Fruit fly (Drosophila melanogaster) whole organism, embryonic: ENCODE results near the gene Vps13D.

Experiments
- Atf3 ChIP-seq: fragments of 200-800 bp; sonication (Bioruptor generic); optimal IDR thresholded peaks from 3 replicates; lab custom pipeline; 2016; ENCODE audit warnings: missing biosample characterization, missing genetic modification characterization
- CG10543 ChIP-seq: fragments of 200-800 bp; sonication (Bioruptor generic); optimal IDR thresholded peaks from 3 replicates; lab custom pipeline; 2017; ENCODE audit warnings: missing biosample characterization, mild to moderate bottlenecking, missing genetic modification characterization, moderate library complexity
- CG10565 ChIP-seq: fragments of 200-800 bp; sonication (Bioruptor generic); optimal IDR thresholded peaks from 3 replicates; lab custom pipeline; 2016; ENCODE audit warnings: missing biosample characterization, mild to moderate bottlenecking, missing genetic modification characterization
- CG11398 ChIP-seq: fragments of 200-800 bp; sonication (Bioruptor generic); optimal IDR thresholded peaks from 2 replicates; lab custom pipeline; 2016; ENCODE audit warnings: missing biosample characterization, missing genetic modification characterization
- CG12071 ChIP-seq: fragments of 200-800 bp; sonication (Bioruptor generic); optimal IDR thresholded peaks from 3 replicates; lab custom pipeline; 2018; ENCODE audit warnings: missing biosample characterization, mild to moderate bottlenecking, missing genetic modification characterization
- CG12299 ChIP-seq: fragments of 200-800 bp; sonication (Bioruptor generic); optimal IDR thresholded peaks from 2 replicates; lab custom pipeline; 2018; ENCODE audit warnings: missing biosample characterization, mild to moderate bottlenecking, missing genetic modification characterization
- CG13287 ChIP-seq: fragments of 200-800 bp; sonication (Bioruptor generic); IDR thresholded peaks from 2 replicates; pipeline ENCODE4 v1.3.6; 2022; ENCODE audit warnings: missing biosample characterization, missing genetic modification characterization; ENCODE audit not compliant: partially characterized antibody
- CG14014 ChIP-seq: fragments of 200-800 bp; sonication (Bioruptor generic); IDR thresholded peaks from 2 replicates; pipeline ENCODE4 v1.3.6; 2022; ENCODE audit warnings: missing biosample characterization, missing genetic modification characterization
- CG1529 ChIP-seq: fragments of 200-800 bp; sonication (Bioruptor generic); optimal IDR thresholded peaks from 3 replicates; lab custom pipeline; 2018; ENCODE audit warnings: missing biosample characterization, missing genetic modification characterization
- CG15479 ChIP-seq: fragments of 200-800 bp; sonication (Bioruptor generic); optimal IDR thresholded peaks from 3 replicates; lab custom pipeline; 2019; ENCODE audit warnings: missing biosample characterization, mild to moderate bottlenecking, missing genetic modification characterization, moderate library complexity
- CG17328 ChIP-seq: fragments of 200-800 bp; sonication (Bioruptor generic); IDR thresholded peaks from 2 replicates; pipeline ENCODE4 v1.3.6; 2022; ENCODE audit warnings: missing biosample characterization, missing genetic modification characterization
- CG17361 ChIP-seq: fragments of 200-800 bp; sonication (Bioruptor generic); IDR thresholded peaks from 3 replicates; pipeline ENCODE4 v1.3.6; 2022; ENCODE audit warnings: missing biosample characterization, missing genetic modification characterization
- CG31365 ChIP-seq: fragments of 200-800 bp; sonication (Bioruptor generic); optimal IDR thresholded peaks from 2 replicates; lab custom pipeline; 2018; ENCODE audit warnings: missing biosample characterization, mild to moderate bottlenecking, missing genetic modification characterization
- CG3163 ChIP-seq: fragments of 200-800 bp; sonication (Bioruptor generic); optimal IDR thresholded peaks from 3 replicates; lab custom pipeline; 2016; ENCODE audit warnings: missing biosample characterization, missing genetic modification characterization
- CG3726 ChIP-seq: fragments of 200-800 bp; sonication (Bioruptor generic); IDR thresholded peaks from 3 replicates; pipeline ENCODE4, ENCODE4 v1.3.6; 2022; ENCODE audit warnings: missing biosample characterization, missing genetic modification characterization
- CG5245 ChIP-seq: fragments of 200-800 bp; sonication (Bioruptor generic); optimal IDR thresholded peaks from 3 replicates; lab custom pipeline; 2016; ENCODE audit warnings: missing biosample characterization, missing genetic modification characterization
- CG7786 ChIP-seq: fragments of 200-800 bp; sonication (Bioruptor generic); optimal IDR thresholded peaks from 2 replicates; lab custom pipeline; 2016; ENCODE audit warnings: missing biosample characterization, missing genetic modification characterization
- CG7987 ChIP-seq: fragments of 200-800 bp; sonication (Bioruptor generic); optimal IDR thresholded peaks from 2 replicates; lab custom pipeline; 2018; ENCODE audit warnings: missing biosample characterization, mild to moderate bottlenecking, missing genetic modification characterization, moderate library complexity
- CG9609 ChIP-seq: fragments of 200-800 bp; sonication (Bioruptor generic); optimal IDR thresholded peaks from 3 replicates; lab custom pipeline; 2016; ENCODE audit warnings: missing biosample characterization, missing genetic modification characterization
- CoRest ChIP-seq: fragments of 200-800 bp; sonication (Bioruptor generic); optimal IDR thresholded peaks from 3 replicates; lab custom pipeline; 2018; ENCODE audit warnings: missing biosample characterization, mild to moderate bottlenecking, missing genetic modification characterization, moderate library complexity
- Dp ChIP-seq: fragments of 200-800 bp; sonication (Bioruptor generic); optimal IDR thresholded peaks from 2 replicates; lab custom pipeline; 2018; ENCODE audit warnings: missing biosample characterization, mild to moderate bottlenecking, missing genetic modification characterization, moderate library complexity
- Drgx ChIP-seq: fragments of 200-800 bp; sonication (Bioruptor generic); IDR thresholded peaks from 2 replicates; pipeline ENCODE4 v1.3.6; 2022; ENCODE audit warnings: missing biosample characterization, missing genetic modification characterization
- Fer1 ChIP-seq: fragments of 200-800 bp; sonication (Bioruptor generic); optimal IDR thresholded peaks from 2 replicates; lab custom pipeline; 2017; ENCODE audit warnings: missing biosample characterization, mild to moderate bottlenecking, missing genetic modification characterization
- H15 ChIP-seq: fragments of 200-800 bp; sonication (Bioruptor generic); IDR thresholded peaks from 3 replicates; pipeline ENCODE4 v1.3.6; 2022; ENCODE audit warnings: missing biosample characterization, missing genetic modification characterization
- H2.0 ChIP-seq: fragments of 200-800 bp; sonication (Bioruptor generic); IDR thresholded peaks from 2 replicates; pipeline ENCODE4 v1.3.6; 2022; ENCODE audit warnings: missing biosample characterization, missing genetic modification characterization
- Hey ChIP-seq: fragments of 200-800 bp; sonication (Bioruptor generic); optimal IDR thresholded peaks from 3 replicates; lab custom pipeline; 2018; ENCODE audit warnings: missing biosample characterization, mild to moderate bottlenecking, missing genetic modification characterization
- HmgZ ChIP-seq: fragments of 200-800 bp; sonication (Bioruptor generic); optimal IDR thresholded peaks from 2 replicates; lab custom pipeline; 2018; ENCODE audit warnings: missing biosample characterization, mild to moderate bottlenecking, missing genetic modification characterization
- Hr3 ChIP-seq: fragments of 200-800 bp; sonication (Bioruptor generic); optimal IDR thresholded peaks from 3 replicates; lab custom pipeline; 2016; ENCODE audit warnings: missing biosample characterization, missing genetic modification characterization
- MBD-R2 ChIP-seq: fragments of 200-800 bp; sonication (Bioruptor generic); IDR thresholded peaks from 2 replicates; pipeline ENCODE4 v1.3.6; 2022; ENCODE audit warnings: missing biosample characterization, missing genetic modification characterization
- Scr ChIP-seq: fragments of 200-800 bp; sonication (Bioruptor generic); IDR thresholded peaks from 2 replicates; pipeline ENCODE4 v1.3.6; 2022; ENCODE audit warnings: missing biosample characterization, missing genetic modification characterization; ENCODE audit not compliant: partially characterized antibody
- Sox102F ChIP-seq: fragments of 200-800 bp; sonication (Bioruptor generic); optimal IDR thresholded peaks from 2 replicates; lab custom pipeline; 2018; ENCODE audit warnings: missing biosample characterization, mild to moderate bottlenecking, missing genetic modification characterization, moderate library complexity
- Sry-δ ChIP-seq: fragments of 200-800 bp; sonication (Bioruptor generic); optimal IDR thresholded peaks from 2 replicates; lab custom pipeline; 2016; ENCODE audit warnings: missing biosample characterization, missing genetic modification characterization
- al ChIP-seq: fragments of 200-800 bp; sonication (Bioruptor generic); IDR thresholded peaks from 2 replicates; pipeline ENCODE4 v1.3.6; 2022; ENCODE audit warnings: missing biosample characterization, missing genetic modification characterization
- btn ChIP-seq: fragments of 200-800 bp; sonication (Bioruptor generic); optimal IDR thresholded peaks from 2 replicates; lab custom pipeline; 2016; ENCODE audit warnings: missing biosample characterization, missing genetic modification characterization
- cad ChIP-seq: fragments of >200 bp; optimal IDR thresholded peaks from 2 replicates; lab custom pipeline; 2017; ENCODE audit warnings: missing biosample characterization, missing genetic modification characterization
- dpn ChIP-seq, 2 experiments: fragments of 200-800 bp; sonication (Bioruptor generic); optimal IDR thresholded peaks; 3 replicates each; lab custom pipeline; 2016; ENCODE audit warnings: missing biosample characterization in 2 of 2, missing genetic modification characterization in 2 of 2
- en ChIP-seq: fragments of 200-800 bp; sonication (Bioruptor generic); optimal IDR thresholded peaks from 2 replicates; lab custom pipeline; 2016; ENCODE audit warnings: missing biosample characterization, missing genetic modification characterization
- exex ChIP-seq: fragments of 200-800 bp; sonication (Bioruptor generic); optimal IDR thresholded peaks from 4 replicates; lab custom pipeline; 2018; ENCODE audit warnings: missing biosample characterization, mild to moderate bottlenecking, missing genetic modification characterization, moderate library complexity
- gce ChIP-seq: fragments of 200-800 bp; sonication (Bioruptor generic); IDR thresholded peaks from 3 replicates; pipeline ENCODE4 v1.3.6; 2022; ENCODE audit warnings: missing biosample characterization, missing genetic modification characterization
- gfzf ChIP-seq: fragments of 200-800 bp; sonication (Bioruptor generic); optimal IDR thresholded peaks from 2 replicates; lab custom pipeline; 2016; ENCODE audit warnings: missing biosample characterization, mild to moderate bottlenecking, missing genetic modification characterization, moderate library complexity
- gro ChIP-seq: fragments of 200-800 bp; sonication (Bioruptor generic); optimal IDR thresholded peaks from 2 replicates; lab custom pipeline; 2016; ENCODE audit warnings: missing biosample characterization, missing genetic modification characterization
- kay ChIP-seq: fragments of 200-800 bp; sonication (Bioruptor generic); optimal IDR thresholded peaks from 2 replicates; lab custom pipeline; 2016; ENCODE audit warnings: missing biosample characterization, missing genetic modification characterization
- lab ChIP-seq: fragments of 200-800 bp; sonication (Bioruptor generic); optimal IDR thresholded peaks from 3 replicates; lab custom pipeline; 2017; ENCODE audit warnings: missing biosample characterization, missing genetic modification characterization, mild to moderate bottlenecking, moderate library complexity, missing genetic modification reagents
- lbe ChIP-seq: fragments of 200-800 bp; sonication (Bioruptor generic); optimal IDR thresholded peaks from 2 replicates; lab custom pipeline; 2016; ENCODE audit warnings: missing biosample characterization, mild to moderate bottlenecking, missing genetic modification characterization
- maf-S ChIP-seq: fragments of 200-800 bp; sonication (Bioruptor generic); optimal IDR thresholded peaks from 2 replicates; lab custom pipeline; 2016; ENCODE audit warnings: missing biosample characterization, missing genetic modification characterization
- nom ChIP-seq: fragments of 200-800 bp; sonication (Bioruptor generic); optimal IDR thresholded peaks from 2 replicates; lab custom pipeline; 2017; ENCODE audit warnings: missing biosample characterization, missing genetic modification characterization, mild to moderate bottlenecking, moderate library complexity, missing genetic modification reagents
- onecut ChIP-seq: fragments of 200-800 bp; sonication (Bioruptor generic); IDR thresholded peaks from 2 replicates; pipeline ENCODE4 v1.3.6; 2022; ENCODE audit warnings: missing biosample characterization, missing genetic modification characterization
- p53 ChIP-seq: fragments of 200-800 bp; sonication (Bioruptor generic); optimal IDR thresholded peaks from 2 replicates; lab custom pipeline; 2016; ENCODE audit warnings: missing biosample characterization, missing genetic modification characterization
- prd ChIP-seq, 3 experiments: fragments of >200 bp in 2 of 3; fragments of 200-800 bp in 1 of 3; sonication (Bioruptor generic) in 1 of 3; optimal IDR thresholded peaks in 2 of 3; IDR thresholded peaks in 1 of 3; 2 replicates in 2 of 3; 3 replicates in 1 of 3; pipeline versions ENCODE4 v1.3.6 to Lab custom; 2017 to 2022; ENCODE audit warnings: missing biosample characterization in 1 of 3, missing genetic modification characterization in 1 of 3
- ranshi ChIP-seq: fragments of 200-800 bp; sonication (Bioruptor generic); IDR thresholded peaks from 2 replicates; pipeline ENCODE4 v1.3.6; 2022; ENCODE audit warnings: missing biosample characterization, missing genetic modification characterization
- so ChIP-seq: fragments of 200-800 bp; sonication (Bioruptor generic); IDR thresholded peaks from 3 replicates; pipeline ENCODE4 v1.3.6; 2022; ENCODE audit warnings: missing biosample characterization, missing genetic modification characterization
- sqz ChIP-seq: fragments of 200-800 bp; sonication (Bioruptor generic); optimal IDR thresholded peaks from 3 replicates; lab custom pipeline; 2018; ENCODE audit warnings: missing biosample characterization, mild to moderate bottlenecking, missing genetic modification characterization

Vps13D gene

dm6 chr3L:12741608-12742007 is 13.2 kb upstream of the Vps13D start, which contains the start of gene CG32112 (continued):
- TF ChIP-seq gfzf (GFP tag; lab: Kevin White, UChicago) (peak; percentile 26), CG15479 (no peak), dpn (GFP tag; optimal IDR thresholded peaks at IDR 0.05; lab: Kevin White, UChicago) (no peak), nom (no peak), CG17328 (GFP tag; lab: Robert Waterston, UW) (no peak), CG10543 (GFP tag; lab: Kevin White, UChicago) (no peak), Fer1 (peak; percentile 5), CG12299 (tag; lab: Kevin White, UChicago) (no peak), CG3726 (GFP tag; lab: Robert Waterston, UW) (no peak), exex (tag; lab: Kevin White, UChicago) (peak; percentile 17), kay (GFP tag; lab: Kevin White, UChicago) (no peak), lbe (GFP tag; lab: Kevin White, UChicago) (peak; percentile 57), Drgx (GFP tag; lab: Robert Waterston, UW) (no peak), CG31365 (tag; lab: Kevin White, UChicago) (no peak), prd (optimal IDR thresholded peaks at IDR 0.05; lab: Kevin White, UChicago) (no peak), prd (GFP tag; IDR thresholded peaks at IDR 0.05; lab: Robert Waterston, UW) (no peak), en (no peak), p53 (GFP tag; lab: Kevin White, UChicago) (no peak), Sox102F (GFP tag; lab: Kevin White, UChicago) (no peak), Hey (tag; lab: Kevin White, UChicago) (no peak), HmgZ (tag; lab: Kevin White, UChicago) (no peak), btn (GFP tag; lab: Kevin White, UChicago) (no peak), CG7987 (GFP tag; lab: Kevin White, UChicago) (no peak), al (GFP tag; lab: Robert Waterston, UW) (no peak), CG12071 (no peak), CG7786 (no peak), CG14014 (no peak), H2.0 (GFP tag; lab: Robert Waterston, UW) (no peak), CG17361 (GFP tag; lab: Robert Waterston, UW) (no peak), ranshi (no peak), Scr (GFP tag; lab: Robert Waterston, UW) (peak; percentile 82), maf-S (GFP tag; lab: Kevin White, UChicago) (no peak), Hr3 (GFP tag; lab: Kevin White, UChicago) (no peak), MBD-R2 (GFP tag; lab: Robert Waterston, UW) (peak; percentile 64), gro (GFP tag; lab: Kevin White, UChicago) (peak; percentile 25), onecut (no peak), CG11398 (GFP tag; lab: Kevin White, UChicago) (no peak), cad (GFP tag; lab: Kevin White, UChicago) (no peak), lab (GFP tag; lab: Kevin White, UChicago) (no peak), H15 (GFP tag; lab: Robert Waterston, UW) (no peak), CG1529 (no peak), CG9609 (GFP tag; lab: Kevin White, UChicago) (no peak), CoRest (tag; lab: Kevin White, UChicago) (no peak), CG10565 (GFP tag; lab: Kevin White, UChicago) (no peak), CG13287 (GFP tag; lab: Robert Waterston, UW) (peak; percentile 85), CG5245 (GFP tag; lab: Kevin White, UChicago) (no peak), CG3163 (no peak), Atf3 (GFP tag; lab: Kevin White, UChicago) (no peak), Sry-δ (GFP tag; lab: Kevin White, UChicago) (peak; percentile 89), sqz (GFP tag; lab: Kevin White, UChicago) (no peak), so (GFP tag; lab: Robert Waterston, UW) (no peak), Dp (peak; percentile 68), gce (GFP tag; lab: Robert Waterston, UW) (no peak)
